Worm (Caenorhabditis elegans) whole organism, midembryonic: ENCODE results near the gene F26F4.8.

Source experiments
- flt-1 ChIP-seq: fragments of 200-800 bp; sonication (Bioruptor generic); IDR thresholded peaks from 2 replicates; pipeline ENCODE4 v1.3.6; 2022; ENCODE audit warnings: missing genetic modification characterization, missing compliant biosample characterization
- klf-2 ChIP-seq: fragments of 200-800 bp; sonication (Bioruptor generic); conservative IDR thresholded peaks from 2 replicates; pipeline ENCODE4 v1.3.6; 2022; ENCODE audit warnings: missing genetic modification reagents, missing genetic modification characterization, missing compliant biosample characterization
- ref-1 ChIP-seq: fragments of 200-800 bp; sonication (Bioruptor generic); conservative IDR thresholded peaks from 2 replicates; pipeline ENCODE4 v1.3.6; 2022; ENCODE audit warnings: missing genetic modification reagents, missing genetic modification characterization, missing compliant biosample characterization
- ztf-29 ChIP-seq: fragments of 200-800 bp; sonication (Bioruptor generic); IDR thresholded peaks from 2 replicates; pipeline ENCODE4 v1.3.6; 2022; ENCODE audit warnings: missing genetic modification reagents, missing genetic modification characterization, missing compliant biosample characterization

DNA sequence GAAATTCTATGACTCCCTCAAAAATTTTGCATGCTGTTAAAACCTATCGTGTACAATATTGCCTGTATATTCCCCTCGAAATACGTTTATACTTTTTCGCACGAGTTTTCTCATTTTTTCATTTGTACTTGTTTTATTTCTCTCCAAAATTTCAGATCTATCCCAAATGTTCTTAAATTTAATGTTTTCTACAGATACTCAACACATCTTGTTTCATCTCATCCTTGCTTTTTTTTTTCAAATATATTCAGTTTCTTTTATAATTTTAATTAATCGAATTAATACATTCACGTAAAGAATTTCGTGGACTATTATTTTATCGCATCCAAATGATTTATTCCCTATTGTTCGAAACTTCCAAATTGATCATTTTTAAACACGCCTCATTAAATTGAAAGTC lies 50.4 kb downstream of the F26F4.8 start, which contains the start of gene C35D10.8:
- TF ChIP-seq ztf-29 (GFP tag; lab: Robert Waterston, UW) (no peak), ref-1 (GFP tag; lab: Robert Waterston, UW) (no peak), flt-1 (GFP tag; lab: Robert Waterston, UW) (no peak), klf-2 (GFP tag; lab: Robert Waterston, UW) (no peak)
